Worm (Caenorhabditis elegans) whole organism, mixed stage, embryonic: ENCODE measurements around the gene hira-1.

Experiments
- M03D4.4 ChIP-seq: sonication (generic microtip); optimal IDR thresholded peaks from 2 replicates; lab custom pipeline; 2017; ENCODE audit warnings: mild to moderate bottlenecking, missing genetic modification characterization, missing compliant biosample characterization
- bed-3 ChIP-seq: fragments of 200-800 bp; sonication (Bioruptor generic); optimal IDR thresholded peaks from 3 replicates; lab custom pipeline; 2018; ENCODE audit warnings: mild to moderate bottlenecking, missing genetic modification characterization, moderate library complexity, missing compliant biosample characterization
- blmp-1 ChIP-seq: fragments of 150-350 bp; optimal IDR thresholded peaks from 2 replicates; lab custom pipeline; 2014; ENCODE audit warnings: missing biosample characterization, missing genetic modification characterization
- ceh-83 ChIP-seq: fragments of 200-800 bp; sonication (Bioruptor generic); optimal IDR thresholded peaks from 2 replicates; lab custom pipeline; 2018; ENCODE audit warnings: mild to moderate bottlenecking, missing genetic modification characterization, missing compliant biosample characterization
- ces-1 ChIP-seq: fragments of 150-350 bp; optimal IDR thresholded peaks from 2 replicates; lab custom pipeline; 2014; ENCODE audit warnings: missing biosample characterization, missing genetic modification reagents, missing genetic modification characterization
- drap-1 ChIP-seq: fragments of 200-800 bp; sonication (Bioruptor generic); optimal IDR thresholded peaks from 3 replicates; lab custom pipeline; 2018; ENCODE audit warnings: mild to moderate bottlenecking, missing genetic modification characterization, missing compliant biosample characterization
- elt-1 ChIP-seq: sonication (generic microtip); optimal IDR thresholded peaks from 2 replicates; lab custom pipeline; 2017; ENCODE audit warnings: missing genetic modification characterization, mild to moderate bottlenecking, missing compliant biosample characterization, antibody characterized with exemption, moderate library complexity, borderline replicate concordance; ENCODE audit not compliant: insufficient read depth
- elt-3 ChIP-seq: fragments of 150-350 bp; optimal IDR thresholded peaks from 2 replicates; lab custom pipeline; 2014; ENCODE audit warnings: missing biosample characterization, missing genetic modification characterization
- flh-1 ChIP-seq: fragments of 200-800 bp; sonication (Bioruptor generic); optimal IDR thresholded peaks from 2 replicates; lab custom pipeline; 2018; ENCODE audit warnings: mild to moderate bottlenecking, missing genetic modification characterization, moderate library complexity, missing compliant biosample characterization
- ham-2 ChIP-seq: fragments of 200-800 bp; sonication (Bioruptor generic); optimal IDR thresholded peaks from 2 replicates; lab custom pipeline; 2018; ENCODE audit warnings: mild to moderate bottlenecking, missing genetic modification characterization, missing compliant biosample characterization
- hlh-1 ChIP-seq: fragments of 150-350 bp; optimal IDR thresholded peaks from 2 replicates; lab custom pipeline; 2014; ENCODE audit warnings: missing biosample characterization, missing genetic modification reagents, missing genetic modification characterization
- lin-13 ChIP-seq: fragments of 150-350 bp; optimal IDR thresholded peaks from 2 replicates; lab custom pipeline; 2014; ENCODE audit warnings: missing biosample characterization, missing genetic modification characterization
- lin-32 ChIP-seq: fragments of 200-800 bp; sonication (Bioruptor generic); optimal IDR thresholded peaks from 2 replicates; lab custom pipeline; 2018; ENCODE audit warnings: mild to moderate bottlenecking, missing genetic modification characterization, missing compliant biosample characterization
- lsy-2 ChIP-seq: fragments of 150-350 bp; optimal IDR thresholded peaks from 2 replicates; lab custom pipeline; 2014; ENCODE audit warnings: missing biosample characterization, missing genetic modification characterization
- mab-5 ChIP-seq: fragments of 150-350 bp; optimal IDR thresholded peaks from 2 replicates; lab custom pipeline; 2014; ENCODE audit warnings: missing biosample characterization, missing genetic modification characterization
- mep-1 ChIP-seq: fragments of 150-350 bp; optimal IDR thresholded peaks from 2 replicates; lab custom pipeline; 2017; ENCODE audit warnings: missing biosample characterization, missing genetic modification reagents, missing genetic modification characterization, inconsistent platforms
- mls-2 ChIP-seq: sonication (generic microtip); optimal IDR thresholded peaks from 2 replicates; lab custom pipeline; 2016; ENCODE audit warnings: mild to moderate bottlenecking, missing genetic modification characterization, moderate library complexity, missing compliant biosample characterization
- nhr-2 ChIP-seq: fragments of 150-350 bp; optimal IDR thresholded peaks from 2 replicates; lab custom pipeline; 2014; ENCODE audit warnings: missing biosample characterization, missing genetic modification characterization
- nhr-28 ChIP-seq: fragments of 150-350 bp; optimal IDR thresholded peaks from 2 replicates; lab custom pipeline; 2014; ENCODE audit warnings: missing biosample characterization, missing genetic modification characterization
- nhr-76 ChIP-seq: sonication (generic microtip); optimal IDR thresholded peaks from 2 replicates; lab custom pipeline; 2017; ENCODE audit warnings: missing biosample characterization, missing genetic modification characterization
- pha-4 ChIP-seq: fragments of 150-350 bp; optimal IDR thresholded peaks from 2 replicates; lab custom pipeline; 2018; ENCODE audit warnings: missing biosample characterization, missing genetic modification reagents, missing genetic modification characterization
- snpc-4 ChIP-seq: fragments of 150-350 bp; optimal IDR thresholded peaks from 2 replicates; lab custom pipeline; 2014; ENCODE audit warnings: missing biosample characterization, missing genetic modification characterization
- tbx-8 ChIP-seq: fragments of 200-800 bp; sonication (Bioruptor generic); optimal IDR thresholded peaks from 2 replicates; lab custom pipeline; 2018; ENCODE audit warnings: mild to moderate bottlenecking, missing genetic modification characterization, moderate library complexity, missing compliant biosample characterization
- unc-120 ChIP-seq: sonication (generic microtip); optimal IDR thresholded peaks from 2 replicates; lab custom pipeline; 2017; ENCODE audit warnings: missing genetic modification characterization, missing compliant biosample characterization; ENCODE audit not compliant: poor library complexity, severe bottlenecking
- unc-39 ChIP-seq: fragments of 150-350 bp; optimal IDR thresholded peaks from 2 replicates; lab custom pipeline; 2014; ENCODE audit warnings: missing biosample characterization, missing genetic modification characterization
- unc-62 ChIP-seq: fragments of 150-350 bp; optimal IDR thresholded peaks from 2 replicates; lab custom pipeline; 2014; ENCODE audit warnings: missing biosample characterization, missing genetic modification reagents, missing genetic modification characterization
- zip-8 ChIP-seq: fragments of 150-350 bp; optimal IDR thresholded peaks from 2 replicates; lab custom pipeline; 2014; ENCODE audit warnings: missing biosample characterization, missing genetic modification characterization

The hira-1 gene

DNA sequence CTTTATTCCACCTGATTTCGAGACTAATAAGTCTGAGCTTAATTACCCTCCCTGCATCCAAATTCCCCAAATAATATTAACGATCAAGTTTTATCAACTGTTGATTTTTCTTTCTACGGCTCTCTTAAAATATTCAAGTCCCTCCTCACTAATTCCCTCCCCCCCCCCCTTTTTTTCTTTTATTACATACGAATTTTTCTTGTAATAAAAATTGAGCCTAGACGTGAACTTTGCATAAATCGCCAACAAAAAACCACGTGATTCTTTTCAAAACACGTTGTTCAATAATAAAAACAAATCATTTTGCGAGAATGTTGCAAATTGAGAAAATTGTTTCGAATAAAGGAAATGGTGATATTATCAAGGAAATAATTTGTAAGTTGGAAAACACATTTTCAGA lies 2.5 kb upstream of the hira-1 start, which contains the start of gene K10D2.8:
Gene K10D2.8 (plus strand): TSS at position 301 of the 400 bp plus-strand sequence.
- TF ChIP-seq blmp-1 (tag; lab: Kevin White, UChicago), result no peak
- TF ChIP-seq lin-13 (tag; lab: Kevin White, UChicago), result no peak
- no peak for TF ChIP-seq zip-8 (tag; lab: Kevin White, UChicago)
- no peak for TF ChIP-seq mls-2 (tag; lab: Kevin White, UChicago)
- no peak for TF ChIP-seq nhr-76
- TF ChIP-seq flh-1 (GFP tag; lab: Kevin White, UChicago), result no peak
- TF ChIP-seq nhr-28 (tag; lab: Kevin White, UChicago), result no peak
- no peak for TF ChIP-seq M03D4.4 (tag; lab: Kevin White, UChicago)

DNA sequence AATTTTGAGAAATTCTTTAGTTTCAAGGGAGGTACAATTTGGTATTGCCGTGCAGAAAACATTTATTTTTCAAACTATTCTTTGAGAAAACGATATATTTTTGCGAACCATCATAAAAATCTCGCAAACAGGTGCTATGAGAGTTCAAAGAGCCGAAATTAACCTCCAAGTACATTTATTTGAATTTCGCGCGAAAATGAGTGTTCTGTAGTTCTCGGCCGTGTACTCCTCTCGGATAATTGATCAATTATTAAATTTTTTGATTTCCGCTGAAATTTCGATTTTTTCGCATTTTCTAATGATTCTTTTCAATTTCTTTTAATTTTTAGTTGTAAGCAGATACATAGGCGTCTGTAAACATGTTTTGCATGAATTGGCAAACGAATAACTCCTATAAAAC lies 745 bp upstream of the hira-1 start:
- no peak for TF ChIP-seq flh-1 (GFP tag; lab: Kevin White, UChicago)
- no peak for TF ChIP-seq pha-4 (tag; lab: Kevin White, UChicago)
- TF ChIP-seq nhr-2, result no peak
- no peak for TF ChIP-seq ces-1 (GFP tag; lab: Kevin White, UChicago)
- no peak for TF ChIP-seq tbx-8 (GFP tag; lab: Kevin White, UChicago)
- TF ChIP-seq lsy-2 (tag; lab: Kevin White, UChicago), result no peak
- no peak for TF ChIP-seq drap-1 (GFP tag; lab: Kevin White, UChicago)
- TF ChIP-seq unc-120, result no peak
- no peak for TF ChIP-seq unc-62 (GFP tag; lab: Kevin White, UChicago)
- no peak for TF ChIP-seq mab-5 (tag; lab: Kevin White, UChicago)

DNA sequence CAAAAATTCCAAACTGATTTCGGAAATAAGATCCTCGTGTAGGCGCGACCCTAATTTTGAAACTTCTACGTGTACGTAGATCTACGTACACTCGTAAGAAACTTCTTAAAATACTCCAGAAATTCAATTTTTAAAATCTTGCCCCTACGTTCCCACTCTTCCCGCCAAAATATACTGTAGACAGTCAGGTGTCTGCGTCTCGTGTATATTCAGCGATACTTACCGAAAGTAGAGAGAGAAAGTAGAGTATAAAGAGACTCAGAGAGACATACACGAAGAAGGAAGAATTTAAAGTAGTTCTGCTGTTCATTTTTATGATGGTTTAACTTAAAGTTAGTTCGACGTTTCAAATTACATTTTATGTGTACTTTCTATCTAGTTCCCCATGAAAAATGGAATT lies 2.3 kb downstream of the hira-1 start:
- TF ChIP-seq lsy-2 (tag; lab: Kevin White, UChicago), result peak; percentile 42
- TF ChIP-seq drap-1 (GFP tag; lab: Kevin White, UChicago), result no peak

DNA sequence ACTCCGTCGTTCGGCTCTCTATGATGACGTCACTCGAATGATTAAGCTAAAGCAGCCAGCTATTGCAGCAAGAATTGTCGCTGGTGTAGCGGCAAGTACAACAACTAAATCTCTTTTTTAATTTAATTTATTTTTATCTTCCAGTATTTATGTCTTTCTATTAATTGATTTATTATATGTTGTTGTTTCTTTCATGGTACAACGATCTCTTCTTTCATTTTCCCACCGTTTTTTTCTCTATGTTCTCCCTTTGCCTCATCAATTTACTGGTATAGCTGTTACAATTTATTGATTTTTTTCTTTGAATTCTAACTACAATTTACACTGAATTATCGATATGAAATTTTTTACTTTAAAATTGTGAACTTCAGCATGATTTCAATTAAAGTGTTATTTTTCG lies 4.8 kb downstream of the hira-1 start, which contains the start of gene moc-6:
Gene moc-6 (plus strand): TSS at position 301 of the 400 bp plus-strand sequence.
- no peak for TF ChIP-seq ham-2 (GFP tag; lab: Kevin White, UChicago)
- no peak for TF ChIP-seq unc-39 (tag; lab: Kevin White, UChicago)
- no peak for TF ChIP-seq lsy-2 (tag; lab: Kevin White, UChicago)
- TF ChIP-seq ceh-83 (GFP tag; lab: Kevin White, UChicago), result no peak

DNA sequence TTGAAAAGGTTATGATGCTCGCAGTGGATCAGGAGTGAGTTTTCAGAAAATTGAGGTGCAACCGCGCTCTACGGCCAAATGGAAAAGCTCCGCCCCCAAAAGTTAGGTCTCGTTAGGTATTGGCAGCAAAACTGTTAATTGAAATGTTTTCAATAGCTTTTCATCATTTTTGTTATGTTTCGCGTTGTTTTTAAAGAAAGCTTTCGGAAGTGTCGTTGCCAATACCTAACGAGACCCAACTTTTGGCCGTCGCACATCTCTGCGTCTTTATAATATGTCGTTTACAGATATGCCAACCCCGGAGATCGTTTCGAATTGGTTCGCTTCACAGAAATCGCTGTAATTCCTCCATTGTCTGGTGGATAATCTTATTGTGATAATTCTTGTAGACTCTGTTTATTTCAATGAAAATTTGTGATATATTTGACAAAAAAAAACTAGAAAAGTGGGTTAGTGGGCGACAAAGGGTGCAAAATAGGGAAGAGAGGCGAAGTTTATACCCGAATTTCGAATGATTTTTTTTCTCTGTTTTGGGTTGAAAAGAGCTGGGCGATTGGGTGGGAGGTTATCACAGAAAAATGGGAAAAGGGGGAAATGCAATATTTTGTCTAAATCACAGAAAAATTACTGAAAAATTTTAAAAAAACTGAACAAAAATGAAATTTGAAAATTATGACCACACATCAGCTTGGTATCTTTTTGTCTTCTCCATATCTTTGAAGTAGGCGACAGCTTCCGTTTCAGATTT lies 5.5 kb downstream of the hira-1 start:
- TF ChIP-seq drap-1 (GFP tag; lab: Kevin White, UChicago) (no peak), unc-120 (no peak), nhr-2 (no peak), nhr-28 (tag; lab: Kevin White, UChicago) (no peak), mep-1 (tag; lab: Kevin White, UChicago) (peak; percentile 18)
- TF ChIP-seq, all 35 proteins: peak for 1

DNA sequence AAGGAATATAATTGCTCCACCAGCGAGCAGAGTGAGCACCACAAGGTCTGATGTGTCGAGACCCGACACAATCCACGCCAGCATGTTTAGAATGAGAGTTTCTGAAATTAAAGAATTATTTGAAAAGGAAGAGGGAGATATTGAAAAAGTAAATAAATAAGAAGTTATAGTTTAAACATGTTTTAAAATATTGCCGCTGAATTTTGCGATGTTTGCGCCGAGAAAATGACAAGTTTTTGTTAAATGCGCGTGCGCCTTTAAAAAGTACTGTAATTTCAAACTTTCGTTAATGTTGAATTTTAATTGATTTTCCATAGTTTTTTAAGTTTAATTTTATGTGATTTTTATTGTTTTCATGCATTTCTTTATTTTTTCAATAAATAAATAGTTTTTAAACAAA lies 8.7 kb downstream of the hira-1 start, which contains the start of gene emb-8:
Gene emb-8 (minus strand): TSS at position 101 of the 400 bp plus-strand sequence.
- no peak for TF ChIP-seq snpc-4
- no peak for TF ChIP-seq flh-1 (GFP tag; lab: Kevin White, UChicago)
- TF ChIP-seq lin-32 (GFP tag; lab: Kevin White, UChicago), result no peak
- TF ChIP-seq drap-1 (GFP tag; lab: Kevin White, UChicago), result no peak
- TF ChIP-seq hlh-1 (tag; lab: Kevin White, UChicago), result no peak
- no peak for TF ChIP-seq elt-1
- no peak for TF ChIP-seq elt-3 (tag; lab: Kevin White, UChicago)
- TF ChIP-seq unc-39 (tag; lab: Kevin White, UChicago), result no peak
- TF ChIP-seq mep-1 (tag; lab: Kevin White, UChicago), result no peak
- no peak for TF ChIP-seq lin-13 (tag; lab: Kevin White, UChicago)
- TF ChIP-seq bed-3 (GFP tag; lab: Kevin White, UChicago), result no peak
